Worm (Caenorhabditis elegans): ENCODE measurements around the gene sre-3.
A peak's percentile ranks its signal among the peaks of the same experiment; 100 is the strongest.

ce11 chrII:7413275-7413674 is 27.7 kb downstream of the sre-3 start:
- peak; percentile 49 for TF ChIP-seq nhr-20 (tag; optimal IDR thresholded peaks at IDR 0.05)
- no peak for TF ChIP-seq ztf-11 (tag; optimal IDR thresholded peaks at IDR 0.05)
- no peak for TF ChIP-seq irx-1 (tag; optimal IDR thresholded peaks at IDR 0.05)

Data from whole organism, L1 larva.